Fruit fly (Drosophila melanogaster): ENCODE results near the gene rdgA.

Gene rdgA

dm6 chrX:8905545-8906455 lies 1.1 kb upstream of the rdgA start (continued):
- TF ChIP-seq CG9609 (GFP tag; optimal IDR thresholded peaks at IDR 0.05) (no peak), crp (GFP tag; optimal IDR thresholded peaks at IDR 0.05) (no peak), CG2120 (GFP tag; optimal IDR thresholded peaks at IDR 0.05) (no peak), CG5953 (GFP tag; IDR thresholded peaks at IDR 0.05) (no peak), ewg (GFP tag; optimal IDR thresholded peaks at IDR 0.05) (no peak), Adf1 (GFP tag; IDR thresholded peaks at IDR 0.05) (no peak), CG18764 (GFP tag; optimal IDR thresholded peaks at IDR 0.05) (no peak), Fer2 (tag; optimal IDR thresholded peaks at IDR 0.05) (no peak), CG13624 (GFP tag; optimal IDR thresholded peaks at IDR 0.05) (no peak), dysf (GFP tag; IDR thresholded peaks at IDR 0.05) (no peak), CG9932 (GFP tag; IDR thresholded peaks at IDR 0.05) (peak; percentile 29; the same call in 1 of the 2 replicates), BEAF-32 (GFP tag; optimal IDR thresholded peaks at IDR 0.05) (peak; percentile 76), vfl (GFP tag; optimal IDR thresholded peaks at IDR 0.05) (no peak), dm (GFP tag; optimal IDR thresholded peaks at IDR 0.05) (peak; percentile 73), CG5245 (GFP tag; optimal IDR thresholded peaks at IDR 0.05) (no peak), CG4617 (GFP tag; optimal IDR thresholded peaks at IDR 0.05; ENCODE audit: borderline replicate concordance) (peak; percentile 16), CG2712 (tag; optimal IDR thresholded peaks at IDR 0.05) (no peak), CG3163 (GFP tag; optimal IDR thresholded peaks at IDR 0.05) (no peak), grau (tag; optimal IDR thresholded peaks at IDR 0.05) (no peak), Nf-YA (GFP tag; IDR thresholded peaks at IDR 0.05) (no peak), crc (GFP tag; optimal IDR thresholded peaks at IDR 0.05) (no peak), ap (GFP tag; IDR thresholded peaks at IDR 0.05) (no peak), CG4404 (GFP tag; IDR thresholded peaks at IDR 0.05) (no peak), CG16863 (GFP tag; optimal IDR thresholded peaks at IDR 0.05) (no peak), lbe (GFP tag; optimal IDR thresholded peaks at IDR 0.05) (no peak), CG31365 (tag; optimal IDR thresholded peaks at IDR 0.05) (no peak), hth (optimal IDR thresholded peaks at IDR 0.05) (no peak), hbn (GFP tag; IDR thresholded peaks at IDR 0.05; ENCODE audit: partially characterized antibody) (peak; percentile 75), CG10366 (GFP tag; IDR thresholded peaks at IDR 0.05) (no peak), knrl (GFP tag; IDR thresholded peaks at IDR 0.05; ENCODE audit: partially characterized antibody) (peak; percentile 80), bigmax (GFP tag; optimal IDR thresholded peaks at IDR 0.05) (no peak), phol (tag; optimal IDR thresholded peaks at IDR 0.05) (no peak), nom (GFP tag; optimal IDR thresholded peaks at IDR 0.05) (peak; percentile 19), YL-1 (GFP tag; optimal IDR thresholded peaks at IDR 0.05) (peak; percentile 72), peb (GFP tag; IDR thresholded peaks at IDR 0.05) (no peak), CG31224 (GFP tag; IDR thresholded peaks at IDR 0.05) (no peak), CG6175 (GFP tag; IDR thresholded peaks at IDR 0.05) (peak; percentile 40; the same call in 1 of the 3 replicates), CG4328 (GFP tag; optimal IDR thresholded peaks at IDR 0.05) (no peak), CG9797 (GFP tag; optimal IDR thresholded peaks at IDR 0.05) (peak; percentile 10), CG1603 (tag; optimal IDR thresholded peaks at IDR 0.05) (no peak), CG13123 (GFP tag; optimal IDR thresholded peaks at IDR 0.05) (no peak), HLH4C (GFP tag; IDR thresholded peaks at IDR 0.05; ENCODE audit: partially characterized antibody) (peak; percentile 30; the same call in 1 of the 3 replicates), Bteb2 (GFP tag; optimal IDR thresholded peaks at IDR 0.05) (no peak), CoRest (tag; optimal IDR thresholded peaks at IDR 0.05) (no peak), Antp (GFP tag; optimal IDR thresholded peaks at IDR 0.05) (no peak), Pdp1 (GFP tag; optimal IDR thresholded peaks at IDR 0.05) (peak in 1 of 2 experiments; percentile 13), ftz-f1 (GFP tag; optimal IDR thresholded peaks at IDR 0.05) (no peak), sna (GFP tag; IDR thresholded peaks at IDR 0.05; ENCODE audit: partially characterized antibody) (peak; percentile 42; the same call in 1 of the 2 replicates), Hr78 (GFP tag; optimal IDR thresholded peaks at IDR 0.05) (no peak)

Data from whole organism, embryonic.